Worm (Caenorhabditis elegans): ENCODE data around the gene srx-114.

The srx-114 gene

DNA sequence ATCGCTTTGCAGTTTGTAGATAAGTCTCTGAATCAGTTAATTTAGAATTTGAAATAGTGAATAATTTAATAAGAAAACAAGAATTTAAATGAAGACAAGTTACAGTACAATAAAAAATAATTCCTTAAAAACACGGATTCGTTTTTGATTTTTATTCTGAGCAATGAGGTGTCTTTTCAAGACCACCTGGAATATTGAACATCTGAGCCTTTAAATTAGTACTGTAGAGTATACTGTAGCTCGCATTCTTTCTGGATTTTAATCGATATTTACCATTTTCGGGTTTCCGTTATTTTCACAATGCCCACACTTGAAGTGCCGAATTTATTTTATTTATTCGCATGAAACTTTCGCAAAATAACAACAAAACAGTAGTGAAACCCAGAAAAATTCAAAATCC lies 9.1 kb downstream of the srx-114 start, which contains the start of gene F07F6.7 (continued):
- TF ChIP-seq snpc-4 (tag; optimal IDR thresholded peaks at IDR 0.05) = no peak
- TF ChIP-seq egl-43 (GFP tag; IDR thresholded peaks at IDR 0.05) = no peak
- TF ChIP-seq duxl-1 (tag; optimal IDR thresholded peaks at IDR 0.05; ENCODE audit: poor library complexity) = no peak
- TF ChIP-seq T20F7.1 (GFP tag; optimal IDR thresholded peaks at IDR 0.05) = peak; percentile 30
- TF ChIP-seq F26F4.8 (GFP tag; conservative IDR thresholded peaks at IDR 0.05) = no peak
- TF ChIP-seq dmd-9 (GFP tag; IDR thresholded peaks at IDR 0.05) = no peak
- no peak for TF ChIP-seq nhr-102 (tag; optimal IDR thresholded peaks at IDR 0.05)
- no peak for TF ChIP-seq aly-2 (tag; optimal IDR thresholded peaks at IDR 0.05)
- no peak for TF ChIP-seq tag-97 (GFP tag; IDR thresholded peaks at IDR 0.05)
- peak; percentile 13 for TF ChIP-seq nhr-25 (tag; optimal IDR thresholded peaks at IDR 0.05; ENCODE audit: borderline replicate concordance, insufficient read depth)
- peak; percentile 27; the same call in 1 of the 2 replicates for TF ChIP-seq lin-38 (GFP tag; IDR thresholded peaks at IDR 0.05)
- TF ChIP-seq set-16 (GFP tag; IDR thresholded peaks at IDR 0.05) = no peak
- TF ChIP-seq aha-1 (tag) = no peak
- no peak for TF ChIP-seq mep-1 (tag; optimal IDR thresholded peaks at IDR 0.05)
- TF ChIP-seq hlh-30 (tag; optimal IDR thresholded peaks at IDR 0.05; ENCODE audit: insufficient read depth) = no peak
- no peak for TF ChIP-seq arid-1 (GFP tag; conservative IDR thresholded peaks at IDR 0.05)
- no peak for TF ChIP-seq cey-2 (tag; optimal IDR thresholded peaks at IDR 0.05; ENCODE audit: borderline replicate concordance, insufficient read depth)
- no peak for TF ChIP-seq F10B5.3 (tag; optimal IDR thresholded peaks at IDR 0.05)
- TF ChIP-seq madf-5 (GFP tag; IDR thresholded peaks at IDR 0.05) = no peak
- TF ChIP-seq daf-16 (GFP tag; optimal IDR thresholded peaks at IDR 0.05) = no peak
- TF ChIP-seq daf-16 (tag; optimal IDR thresholded peaks at IDR 0.05) = no peak
- no peak for TF ChIP-seq unc-39 (tag; optimal IDR thresholded peaks at IDR 0.05)
- no peak for TF ChIP-seq zip-2 (tag; optimal IDR thresholded peaks at IDR 0.05)
- no peak for TF ChIP-seq ZK337.2 (GFP tag; IDR thresholded peaks at IDR 0.05)

DNA sequence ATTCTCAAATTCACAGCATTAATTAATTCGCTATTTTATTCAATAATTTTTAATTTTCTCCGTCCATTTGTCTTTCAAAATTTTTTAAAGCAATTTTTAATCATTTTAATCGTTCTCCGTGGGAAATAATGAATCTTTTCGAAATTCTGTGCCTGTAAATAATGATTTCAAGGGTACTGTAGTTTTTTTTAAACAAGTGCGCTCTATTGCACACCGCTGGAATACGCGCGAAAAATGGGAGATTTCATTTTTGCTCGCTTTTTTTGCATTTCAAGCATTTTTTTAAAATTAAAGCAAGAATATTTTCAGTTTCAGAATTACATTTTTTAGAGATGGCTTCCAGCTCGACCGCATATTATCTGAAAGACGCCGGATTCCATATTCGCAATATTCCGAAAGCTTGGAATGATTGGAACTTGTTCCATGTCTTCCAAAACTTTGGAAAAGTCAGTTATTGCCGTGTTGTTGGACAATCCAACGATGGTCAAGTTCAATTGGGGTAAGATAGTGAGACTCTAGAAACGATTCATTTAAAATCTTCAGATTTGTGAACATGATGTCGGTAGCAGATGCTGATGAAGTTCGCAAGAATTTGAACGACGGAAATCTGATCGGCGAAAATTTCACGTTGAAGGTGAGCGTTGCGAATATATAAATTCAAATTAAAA lies 11.9 kb downstream of the srx-114 start, which contains the start of gene tofu-6:
TSS of gene tofu-6 (plus strand) at position 302 of the 668 bp plus-strand sequence.
- TF ChIP-seq daf-8 (GFP tag; IDR thresholded peaks at IDR 0.05) = no peak
- TF ChIP-seq ama-1 (optimal IDR thresholded peaks at IDR 0.05) = no peak
- TF ChIP-seq egl-43 (GFP tag; IDR thresholded peaks at IDR 0.05) = no peak
- no peak for TF ChIP-seq fkh-10 (GFP tag; optimal IDR thresholded peaks at IDR 0.05)
- TF ChIP-seq nhr-102 (tag; optimal IDR thresholded peaks at IDR 0.05) = no peak
- no peak for TF ChIP-seq F10B5.3 (tag; optimal IDR thresholded peaks at IDR 0.05)
- no peak for TF ChIP-seq F37D6.2 (tag; optimal IDR thresholded peaks at IDR 0.05)
- TF ChIP-seq jun-1 (tag; optimal IDR thresholded peaks at IDR 0.05) = no peak
- TF ChIP-seq php-3 (GFP tag; IDR thresholded peaks at IDR 0.05) = no peak
- no peak for TF ChIP-seq nhr-76 (tag; optimal IDR thresholded peaks at IDR 0.05)
- no peak for TF ChIP-seq dmd-6 (GFP tag; IDR thresholded peaks at IDR 0.05)
- TF ChIP-seq lsy-2 (tag; optimal IDR thresholded peaks at IDR 0.05) = peak in 1 of 2 experiments; percentile 92
- TF ChIP-seq ZK337.2 (GFP tag; IDR thresholded peaks at IDR 0.05) = no peak
- 0 out of 2 replicates have a peak, but pooled peaks have one; percentile 56 for TF ChIP-seq Y48G9A.11 (GFP tag; IDR thresholded peaks at IDR 0.05)
- no peak for TF ChIP-seq snpc-1.2 (GFP tag; IDR thresholded peaks at IDR 0.05)
- no peak for TF ChIP-seq ctbp-1 (GFP tag; IDR thresholded peaks at IDR 0.05)
- no peak for TF ChIP-seq spr-1 (tag; optimal IDR thresholded peaks at IDR 0.05)
- TF ChIP-seq unc-130 (GFP tag; optimal IDR thresholded peaks at IDR 0.05) = peak; percentile 53
- no peak for TF ChIP-seq rbr-2 (tag; optimal IDR thresholded peaks at IDR 0.05)
- TF ChIP-seq unc-62 (GFP tag; optimal IDR thresholded peaks at IDR 0.05 in 1 of 2) = no peak
- TF ChIP-seq unc-62 (tag; optimal IDR thresholded peaks at IDR 0.05) = no peak
- peak; percentile 94 for TF ChIP-seq lin-38 (GFP tag; IDR thresholded peaks at IDR 0.05)
- TF ChIP-seq skn-1 (tag; optimal IDR thresholded peaks at IDR 0.05) = no peak
- TF ChIP-seq Y5F2A.4 (GFP tag; optimal IDR thresholded peaks at IDR 0.05) = no peak
- TF ChIP-seq lin-1 (GFP tag; IDR thresholded peaks at IDR 0.05) = no peak
- TF ChIP-seq ceh-28 (tag; optimal IDR thresholded peaks at IDR 0.05) = no peak
- TF ChIP-seq nhr-237 (tag; optimal IDR thresholded peaks at IDR 0.05) = no peak
- no peak for TF ChIP-seq nhr-41 (GFP tag; IDR thresholded peaks at IDR 0.05)
- no peak for TF ChIP-seq hlh-30 (tag; optimal IDR thresholded peaks at IDR 0.05; ENCODE audit: insufficient read depth)
- TF ChIP-seq mdt-29 (GFP tag; IDR thresholded peaks at IDR 0.05) = no peak
- TF ChIP-seq D1046.2 (GFP tag; IDR thresholded peaks at IDR 0.05) = no peak
- no peak for TF ChIP-seq nhr-48 (tag; optimal IDR thresholded peaks at IDR 0.05)
